Fruit fly (Drosophila melanogaster): ENCODE data around the gene CG3407.

CG3407 gene

dm6 chr2L:3772937-3773623, 40.1 kb downstream of the CG3407 start (continued):
- TF ChIP-seq unc-4 (GFP tag; IDR thresholded peaks at IDR 0.05; ENCODE audit: partially characterized antibody) = no peak
- TF ChIP-seq CG4707 (GFP tag; optimal IDR thresholded peaks at IDR 0.05) = no peak
- no peak for TF ChIP-seq fd102C (GFP tag; optimal IDR thresholded peaks at IDR 0.05)
- TF ChIP-seq btn (GFP tag; optimal IDR thresholded peaks at IDR 0.05) = no peak
- peak; percentile 16; the same call in 1 of the 2 replicates for TF ChIP-seq sna (GFP tag; IDR thresholded peaks at IDR 0.05; ENCODE audit: partially characterized antibody)
- no peak for TF ChIP-seq MBD-R2 (GFP tag; IDR thresholded peaks at IDR 0.05)
- no peak for TF ChIP-seq ERR (GFP tag; optimal IDR thresholded peaks at IDR 0.05)
- no peak for TF ChIP-seq pan (optimal IDR thresholded peaks at IDR 0.05)
- no peak for TF ChIP-seq pan (GFP tag; optimal IDR thresholded peaks at IDR 0.05 in 1 of 2, IDR thresholded peaks at IDR 0.05 in 1 of 2)
- TF ChIP-seq Fer2 (tag; optimal IDR thresholded peaks at IDR 0.05) = no peak
- TF ChIP-seq MESR4 (GFP tag; optimal IDR thresholded peaks at IDR 0.05) = no peak
- TF ChIP-seq CG14014 (GFP tag; IDR thresholded peaks at IDR 0.05) = no peak
- no peak for TF ChIP-seq CG6791 (GFP tag; IDR thresholded peaks at IDR 0.05; ENCODE audit: partially characterized antibody)
- TF ChIP-seq CG17802 (tag; optimal IDR thresholded peaks at IDR 0.05) = no peak
- TF ChIP-seq Ets65A (GFP tag) = no peak
- no peak for TF ChIP-seq Dref (GFP tag; IDR thresholded peaks at IDR 0.05)
- no peak for TF ChIP-seq emc (GFP tag; optimal IDR thresholded peaks at IDR 0.05)
- peak; percentile 60 for TF ChIP-seq HHEX (GFP tag; optimal IDR thresholded peaks at IDR 0.05)
- peak; percentile 49 for TF ChIP-seq CG2120 (GFP tag; optimal IDR thresholded peaks at IDR 0.05)
- peak; percentile 40; the same call in 2 of the 3 replicates for TF ChIP-seq CG11695 (GFP tag; IDR thresholded peaks at IDR 0.05)
- TF ChIP-seq CG12104 (GFP tag; optimal IDR thresholded peaks at IDR 0.05) = peak; percentile 8
- no peak for TF ChIP-seq crc (GFP tag; optimal IDR thresholded peaks at IDR 0.05)
- no peak for TF ChIP-seq kah (GFP tag; optimal IDR thresholded peaks at IDR 0.05)
- TF ChIP-seq fu2 (GFP tag; optimal IDR thresholded peaks at IDR 0.05) = no peak
- 0 out of 2 replicates have a peak, but pooled peaks have one; percentile 31 for TF ChIP-seq Rfx (GFP tag; IDR thresholded peaks at IDR 0.05)
- peak; percentile 47 for TF ChIP-seq CG15696 (tag; optimal IDR thresholded peaks at IDR 0.05)
- no peak for TF ChIP-seq vnd (GFP tag; IDR thresholded peaks at IDR 0.05; ENCODE audit: partially characterized antibody)
- TF ChIP-seq yki (optimal IDR thresholded peaks at IDR 0.05) = no peak
- TF ChIP-seq CG15073 (GFP tag; optimal IDR thresholded peaks at IDR 0.05) = no peak
- TF ChIP-seq CG31365 (tag; optimal IDR thresholded peaks at IDR 0.05) = no peak
- peak; percentile 52 for TF ChIP-seq Hand (GFP tag; optimal IDR thresholded peaks at IDR 0.05)
- peak; percentile 61 for TF ChIP-seq CG10147 (GFP tag; optimal IDR thresholded peaks at IDR 0.05)
- TF ChIP-seq CG8478 (optimal IDR thresholded peaks at IDR 0.05) = no peak
- no peak for TF ChIP-seq esg (GFP tag; conservative IDR thresholded peaks at IDR 0.05)
- TF ChIP-seq zfh2 (GFP tag; optimal IDR thresholded peaks at IDR 0.05) = no peak
- 0 out of 3 replicates have a peak, but pooled peaks have one; percentile 27 for TF ChIP-seq Opbp (GFP tag; IDR thresholded peaks at IDR 0.05; ENCODE audit: partially characterized antibody)
- TF ChIP-seq CG42726 (GFP tag; IDR thresholded peaks at IDR 0.05; ENCODE audit: partially characterized antibody) = peak; percentile 26; the same call in 1 of the 2 replicates
- no peak for TF ChIP-seq CG12942 (GFP tag; optimal IDR thresholded peaks at IDR 0.05)
- TF ChIP-seq fd96Cb (tag; optimal IDR thresholded peaks at IDR 0.05) = peak; percentile 23
- TF ChIP-seq CG14441 (GFP tag; IDR thresholded peaks at IDR 0.05) = no peak
- TF ChIP-seq Hr3 (GFP tag; optimal IDR thresholded peaks at IDR 0.05) = peak; percentile 55
- 0 out of 2 replicates have a peak, but pooled peaks have one; percentile 20 for TF ChIP-seq ato (GFP tag; IDR thresholded peaks at IDR 0.05; ENCODE audit: partially characterized antibody)
- no peak for TF ChIP-seq CG16779 (GFP tag; IDR thresholded peaks at IDR 0.05)
- TF ChIP-seq CG8281 (tag; optimal IDR thresholded peaks at IDR 0.05) = no peak
- TF ChIP-seq CG3407 (GFP tag; optimal IDR thresholded peaks at IDR 0.05) = peak; percentile 40
- TF ChIP-seq bbx (GFP tag; IDR thresholded peaks at IDR 0.05; ENCODE audit: partially characterized antibody) = no peak
- TF ChIP-seq crol (GFP tag; IDR thresholded peaks at IDR 0.05) = peak; percentile 98
- peak; percentile 65 for TF ChIP-seq Xrp1 (GFP tag; IDR thresholded peaks at IDR 0.05)
- no peak for TF ChIP-seq CG2889 (GFP tag; IDR thresholded peaks at IDR 0.05)
- no peak for TF ChIP-seq cato (GFP tag; optimal IDR thresholded peaks at IDR 0.05; ENCODE audit: borderline replicate concordance)

Measured in whole organism, embryonic.